Worm (Caenorhabditis elegans): ENCODE measurements around the gene C05C8.1.

DNA sequence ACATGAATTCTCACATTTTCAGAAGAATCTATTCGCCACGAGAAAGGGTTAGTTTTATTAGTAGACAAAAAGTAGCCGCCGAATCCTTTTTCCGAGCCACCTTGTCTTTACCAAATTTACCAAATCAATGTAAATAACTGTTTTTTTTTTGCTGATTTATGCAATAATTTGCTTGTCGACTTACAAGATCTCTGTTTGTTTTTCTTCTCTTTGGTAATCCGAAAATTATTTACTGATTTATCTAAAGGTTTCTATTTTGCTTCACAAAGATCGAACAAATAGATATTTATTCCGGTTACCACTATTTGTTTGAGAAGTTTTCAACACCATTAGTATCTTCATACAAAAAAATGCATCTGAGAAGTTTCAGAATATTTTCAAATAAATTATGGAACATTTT lies 26.4 kb downstream of the C05C8.1 start, which contains the start of gene C13A2.7:
- TF ChIP-seq snpc-4 (tag; optimal IDR thresholded peaks at IDR 0.05): no peak
- TF ChIP-seq M03D4.4 (tag; optimal IDR thresholded peaks at IDR 0.05): no peak
- no peak for TF ChIP-seq tbx-8 (GFP tag; optimal IDR thresholded peaks at IDR 0.05)
- TF ChIP-seq unc-62 (GFP tag; optimal IDR thresholded peaks at IDR 0.05): no peak
- TF ChIP-seq nhr-12 (tag; optimal IDR thresholded peaks at IDR 0.05): no peak
- no peak for TF ChIP-seq drap-1 (GFP tag; optimal IDR thresholded peaks at IDR 0.05)
- no peak for TF ChIP-seq blmp-1 (tag; optimal IDR thresholded peaks at IDR 0.05)
- TF ChIP-seq elt-3 (tag; optimal IDR thresholded peaks at IDR 0.05): no peak
- TF ChIP-seq lin-13 (tag; optimal IDR thresholded peaks at IDR 0.05): no peak

Data from whole organism, mixed stage, embryonic.